Worm (Caenorhabditis elegans): Measurements from ENCODE around the gene W02B12.16.

DNA sequence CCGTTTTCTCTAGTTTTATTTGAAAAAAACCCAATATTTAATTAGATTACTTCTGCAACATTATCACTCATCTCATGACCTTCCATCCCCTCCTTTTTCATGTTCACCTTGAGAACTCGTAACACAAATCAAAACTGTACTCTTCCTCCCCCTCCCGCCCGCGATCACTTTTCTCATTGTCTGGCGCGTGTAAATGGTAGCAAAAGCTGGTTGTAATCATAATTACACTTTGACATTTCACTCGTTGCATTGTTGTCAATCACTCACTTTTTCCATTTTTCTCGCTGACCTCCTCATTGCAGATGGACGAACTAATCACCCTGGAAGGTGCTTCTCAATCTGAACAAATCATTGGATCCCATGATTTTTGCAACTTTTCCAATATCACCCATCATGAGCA lies 34.1 kb upstream of the W02B12.16 start, which contains the start of gene npr-41:
- TF ChIP-seq him-1 (tag; optimal IDR thresholded peaks at IDR 0.05), result no peak
- no peak for TF ChIP-seq W03F9.2 (tag; optimal IDR thresholded peaks at IDR 0.05)

All from whole organism, L4/young adult.